Fruit fly (Drosophila melanogaster): ENCODE measurements around the gene alphaCOP.

The alphaCOP gene

DNA sequence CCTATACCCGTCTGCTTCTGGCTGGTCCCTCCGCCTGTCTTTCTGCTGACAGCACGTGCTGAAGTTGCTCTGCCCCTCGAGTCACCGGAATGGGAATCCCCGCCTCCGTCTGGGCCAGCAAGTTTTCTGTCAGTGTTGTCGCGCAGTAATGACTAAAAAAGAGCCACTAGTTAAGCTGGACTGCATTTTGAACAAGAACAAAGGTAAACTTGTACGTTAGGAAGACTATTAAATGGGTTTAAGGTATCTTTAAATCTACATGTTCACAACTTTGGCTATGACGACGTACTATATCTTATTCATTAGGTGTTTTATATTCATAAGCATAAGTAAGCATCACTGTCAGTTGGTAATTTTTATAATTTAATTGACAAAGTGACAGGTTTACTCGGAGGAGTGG, 34.4 kb upstream of the alphaCOP start (continued):
- peak; percentile 26 for TF ChIP-seq CG3919 (GFP tag; optimal IDR thresholded peaks at IDR 0.05)
- peak; percentile 78 for TF ChIP-seq Eip78C (GFP tag)
- no peak for TF ChIP-seq CG4318 (GFP tag; optimal IDR thresholded peaks at IDR 0.05)
- TF ChIP-seq fkh (GFP tag; optimal IDR thresholded peaks at IDR 0.05): no peak
- TF ChIP-seq CG34406 (GFP tag; optimal IDR thresholded peaks at IDR 0.05): no peak
- peak; percentile 26 for TF ChIP-seq Met (GFP tag; optimal IDR thresholded peaks at IDR 0.05)
- TF ChIP-seq Eip93F (GFP tag; optimal IDR thresholded peaks at IDR 0.05): no peak
- TF ChIP-seq CG6792 (GFP tag; optimal IDR thresholded peaks at IDR 0.05): no peak
- TF ChIP-seq Lpt (GFP tag; optimal IDR thresholded peaks at IDR 0.05): no peak
- no peak for TF ChIP-seq Gug (GFP tag; IDR thresholded peaks at IDR 0.05)
- 0 out of 3 replicates have a peak, but pooled peaks have one; percentile 21 for TF ChIP-seq CG8119 (GFP tag; IDR thresholded peaks at IDR 0.05)
- TF ChIP-seq Hr4 (GFP tag; optimal IDR thresholded peaks at IDR 0.05): no peak

- no peak for TF ChIP-seq CG8632 (GFP tag; optimal IDR thresholded peaks at IDR 0.05)
- no peak for TF ChIP-seq Hr4 (GFP tag; optimal IDR thresholded peaks at IDR 0.05)
- TF ChIP-seq dac (GFP tag; optimal IDR thresholded peaks at IDR 0.05): no peak
- no peak for TF ChIP-seq acj6 (GFP tag; optimal IDR thresholded peaks at IDR 0.05)
- no peak for TF ChIP-seq ss (GFP tag; optimal IDR thresholded peaks at IDR 0.05)
- no peak for TF ChIP-seq Sox15 (GFP tag; optimal IDR thresholded peaks at IDR 0.05)
- no peak for TF ChIP-seq Eip75B (GFP tag; optimal IDR thresholded peaks at IDR 0.05)
- no peak for TF ChIP-seq Gug (GFP tag; IDR thresholded peaks at IDR 0.05)
- no peak for TF ChIP-seq Lpt (GFP tag; optimal IDR thresholded peaks at IDR 0.05)
- TF ChIP-seq CG6163 (GFP tag; IDR thresholded peaks at IDR 0.05): no peak
- no peak for TF ChIP-seq spab (GFP tag; optimal IDR thresholded peaks at IDR 0.05)
- no peak for TF ChIP-seq fd59A (GFP tag; optimal IDR thresholded peaks at IDR 0.05)
- no peak for TF ChIP-seq dsx (GFP tag; optimal IDR thresholded peaks at IDR 0.05; ENCODE audit: poor library complexity, severe bottlenecking)
- no peak for TF ChIP-seq lz (GFP tag; optimal IDR thresholded peaks at IDR 0.05)
- TF ChIP-seq Ets21C (GFP tag; optimal IDR thresholded peaks at IDR 0.05): no peak
- no peak for TF ChIP-seq pdm3 (GFP tag; optimal IDR thresholded peaks at IDR 0.05)
- no peak for TF ChIP-seq net (GFP tag; optimal IDR thresholded peaks at IDR 0.05)
- TF ChIP-seq Hr38 (GFP tag; optimal IDR thresholded peaks at IDR 0.05): no peak
- TF ChIP-seq CG7368 (GFP tag; optimal IDR thresholded peaks at IDR 0.05): no peak
Observed at dm6 chr3L:1676222-1676621, 31.2 kb upstream of the alphaCOP start.

DNA sequence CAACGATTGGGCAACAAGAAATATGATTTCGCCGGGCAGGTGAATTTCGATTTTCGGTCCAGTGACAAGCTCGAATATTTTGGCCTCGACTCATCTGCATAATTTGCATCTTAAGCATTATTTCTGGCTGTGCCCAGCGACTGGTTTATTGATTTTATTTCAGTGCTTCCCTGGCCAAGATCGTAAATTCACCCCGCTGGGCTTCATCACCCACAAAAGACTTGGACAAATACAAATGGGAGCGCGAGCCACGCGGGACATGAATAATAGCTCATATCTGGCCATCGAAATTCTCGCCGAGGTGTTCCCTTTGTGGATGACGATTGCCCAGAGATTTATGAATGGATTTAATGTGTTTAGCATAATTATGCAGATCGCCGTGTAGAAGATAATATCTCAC, 30.2 kb upstream of the alphaCOP start:
- TF ChIP-seq CG9139 (GFP tag; optimal IDR thresholded peaks at IDR 0.05) (no peak), CG11902 (GFP tag; optimal IDR thresholded peaks at IDR 0.05) (no peak), dac (GFP tag; optimal IDR thresholded peaks at IDR 0.05) (no peak), CG31627 (GFP tag; optimal IDR thresholded peaks at IDR 0.05) (no peak), cyc (GFP tag; optimal IDR thresholded peaks at IDR 0.05) (no peak), acj6 (GFP tag; optimal IDR thresholded peaks at IDR 0.05) (no peak), Blimp-1 (GFP tag; optimal IDR thresholded peaks at IDR 0.05) (no peak), CG15336 (GFP tag; IDR thresholded peaks at IDR 0.05) (no peak), Hr38 (GFP tag; optimal IDR thresholded peaks at IDR 0.05) (no peak), CG6163 (GFP tag; IDR thresholded peaks at IDR 0.05) (no peak), Smox (GFP tag; optimal IDR thresholded peaks at IDR 0.05) (no peak), CG6808 (GFP tag; optimal IDR thresholded peaks at IDR 0.05) (no peak), Gug (GFP tag; IDR thresholded peaks at IDR 0.05) (no peak), eg (GFP tag; IDR thresholded peaks at IDR 0.05) (no peak), Hr4 (GFP tag; optimal IDR thresholded peaks at IDR 0.05) (no peak), achi (GFP tag; optimal IDR thresholded peaks at IDR 0.05) (no peak), Sox14 (GFP tag; optimal IDR thresholded peaks at IDR 0.05) (no peak), CG8119 (GFP tag; IDR thresholded peaks at IDR 0.05) (no peak)

Data from whole organism, prepupa.